Fruit fly (Drosophila melanogaster): ENCODE data around the gene CG6168.

CG6168 gene

DNA sequence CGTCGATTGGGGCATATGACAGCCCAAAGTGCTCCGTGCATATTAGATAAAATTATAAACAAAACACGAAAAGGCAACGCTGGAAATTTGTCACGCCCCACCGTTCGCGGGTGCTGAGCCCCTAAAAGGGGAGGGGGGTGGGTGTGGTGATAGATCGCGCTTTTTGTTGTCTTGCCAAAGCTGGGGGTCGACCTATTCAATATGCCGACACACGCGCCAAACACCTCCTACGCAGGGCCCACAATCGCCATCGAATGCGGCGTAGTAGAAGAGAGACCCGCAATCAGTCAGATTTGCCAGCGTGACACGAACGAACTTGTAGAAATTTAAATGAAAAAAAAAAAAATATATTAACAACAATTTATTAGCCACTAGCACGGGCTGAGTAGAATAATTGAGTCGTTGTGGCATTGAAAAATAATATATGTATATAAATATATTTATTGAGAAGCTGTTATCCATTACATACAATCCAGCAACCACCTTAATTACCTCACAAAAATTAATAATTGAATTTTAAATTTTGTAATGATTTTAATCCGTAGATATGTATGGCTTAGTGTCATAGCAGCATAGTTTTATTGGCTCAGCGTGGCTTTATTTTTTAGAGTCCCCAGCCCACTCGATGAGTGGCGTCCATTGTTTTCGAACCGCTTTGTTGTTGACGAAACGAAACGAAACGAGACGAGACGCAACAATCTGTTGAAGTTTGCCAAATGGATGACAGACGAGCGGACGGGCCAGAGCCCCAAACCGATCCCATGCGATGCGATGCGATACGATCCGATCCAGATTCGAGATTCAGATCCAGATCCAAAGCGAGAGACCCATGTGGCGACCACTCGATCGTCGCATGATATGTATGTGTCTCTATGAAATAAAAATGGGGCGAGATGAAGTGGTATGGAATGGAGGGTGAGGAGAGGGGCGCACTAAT, 27.7 kb upstream of the CG6168 start (continued):
- TF ChIP-seq OdsH (GFP tag; optimal IDR thresholded peaks at IDR 0.05): peak; percentile 81
- peak; percentile 69 for TF ChIP-seq esn (GFP tag; optimal IDR thresholded peaks at IDR 0.05)
- TF ChIP-seq CG8632 (GFP tag; optimal IDR thresholded peaks at IDR 0.05): peak; percentile 93
- TF ChIP-seq fd85E (GFP tag; optimal IDR thresholded peaks at IDR 0.05): no peak
- TF ChIP-seq CG3032 (tag; optimal IDR thresholded peaks at IDR 0.05): peak; percentile 89
- peak; percentile 82 for TF ChIP-seq Gug (GFP tag; IDR thresholded peaks at IDR 0.05)
- TF ChIP-seq CG4318 (GFP tag; optimal IDR thresholded peaks at IDR 0.05): peak; percentile 90
- peak; percentile 76 for TF ChIP-seq CG10631 (GFP tag; optimal IDR thresholded peaks at IDR 0.05)
- peak; percentile 75 for TF ChIP-seq CG3919 (GFP tag; optimal IDR thresholded peaks at IDR 0.05)
- TF ChIP-seq CG7368 (GFP tag; optimal IDR thresholded peaks at IDR 0.05): no peak
- peak; percentile 94 for TF ChIP-seq Eip78C (GFP tag)
- TF ChIP-seq net (GFP tag; optimal IDR thresholded peaks at IDR 0.05): peak; percentile 81
- TF ChIP-seq CG11902 (GFP tag; optimal IDR thresholded peaks at IDR 0.05): peak; percentile 39
- no peak for TF ChIP-seq Eip93F (GFP tag; optimal IDR thresholded peaks at IDR 0.05)
- TF ChIP-seq achi (GFP tag; optimal IDR thresholded peaks at IDR 0.05): peak; percentile 88
- TF ChIP-seq CG11294 (GFP tag; IDR thresholded peaks at IDR 0.05): peak; percentile 86
- peak; percentile 97 for TF ChIP-seq CG15336 (GFP tag; IDR thresholded peaks at IDR 0.05)
- peak; percentile 35 for TF ChIP-seq topi (GFP tag; optimal IDR thresholded peaks at IDR 0.05)
- peak; percentile 90 for TF ChIP-seq CG6163 (GFP tag; IDR thresholded peaks at IDR 0.05)
- peak; percentile 16 for TF ChIP-seq cyc (GFP tag; optimal IDR thresholded peaks at IDR 0.05)
- peak; percentile 92 for TF ChIP-seq eg (GFP tag; IDR thresholded peaks at IDR 0.05)

DNA sequence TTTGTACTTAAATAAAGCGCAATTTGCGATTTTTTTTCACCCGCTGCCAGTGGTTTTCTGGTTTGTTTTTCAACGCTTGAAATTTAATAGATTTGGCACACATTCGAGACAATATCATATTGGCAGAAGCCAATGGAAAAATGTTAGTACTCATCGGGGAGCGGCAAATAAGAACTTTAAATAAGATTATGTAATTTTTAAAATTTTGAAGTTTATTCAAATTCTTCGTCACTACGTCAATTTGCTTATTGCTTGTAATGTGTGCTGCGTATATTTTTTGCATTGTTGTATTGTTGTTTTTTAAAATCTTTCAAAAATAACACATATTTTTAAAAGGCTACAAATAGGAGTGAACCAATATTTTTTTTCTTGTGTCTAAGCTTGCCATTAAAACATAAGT, 25.5 kb upstream of the CG6168 start:
- TF ChIP-seq CG11294 (GFP tag; IDR thresholded peaks at IDR 0.05) (peak; percentile 48; the same call in 1 of the 2 replicates), Eip78C (GFP tag) (peak; percentile 59), cyc (GFP tag; optimal IDR thresholded peaks at IDR 0.05) (no peak), pdm3 (GFP tag; optimal IDR thresholded peaks at IDR 0.05) (peak; percentile 13), CG6163 (GFP tag; IDR thresholded peaks at IDR 0.05) (0 out of 3 replicates have a peak, but pooled peaks have one; percentile 16), CG15336 (GFP tag; IDR thresholded peaks at IDR 0.05) (peak; percentile 67), CG4318 (GFP tag; optimal IDR thresholded peaks at IDR 0.05) (peak; percentile 5), esn (GFP tag; optimal IDR thresholded peaks at IDR 0.05) (no peak), Gug (GFP tag; IDR thresholded peaks at IDR 0.05) (no peak; the same call in 1 of the 2 replicates), dac (GFP tag; optimal IDR thresholded peaks at IDR 0.05) (no peak), CG8119 (GFP tag; IDR thresholded peaks at IDR 0.05) (peak; percentile 51), fkh (GFP tag; optimal IDR thresholded peaks at IDR 0.05) (no peak), Hr38 (GFP tag; optimal IDR thresholded peaks at IDR 0.05) (no peak), Hr39 (GFP tag; optimal IDR thresholded peaks at IDR 0.05) (no peak), eg (GFP tag; IDR thresholded peaks at IDR 0.05) (peak; percentile 39; the same call in 1 of the 3 replicates), CG6792 (GFP tag; optimal IDR thresholded peaks at IDR 0.05) (no peak), CG7368 (GFP tag; optimal IDR thresholded peaks at IDR 0.05) (no peak), OdsH (GFP tag; optimal IDR thresholded peaks at IDR 0.05) (no peak), fd59A (GFP tag; optimal IDR thresholded peaks at IDR 0.05) (no peak), Sox15 (GFP tag; optimal IDR thresholded peaks at IDR 0.05) (no peak), CG6276 (GFP tag; optimal IDR thresholded peaks at IDR 0.05) (peak; percentile 20), CG34406 (GFP tag; optimal IDR thresholded peaks at IDR 0.05) (no peak), CG32006 (GFP tag; optimal IDR thresholded peaks at IDR 0.05) (peak; percentile 58), Lpt (GFP tag; optimal IDR thresholded peaks at IDR 0.05) (no peak), Blimp-1 (GFP tag; optimal IDR thresholded peaks at IDR 0.05) (no peak), Sox102F (GFP tag; optimal IDR thresholded peaks at IDR 0.05) (no peak), salr (GFP tag; optimal IDR thresholded peaks at IDR 0.05) (peak in 1 of 2 experiments; percentile 16), CG11902 (GFP tag; optimal IDR thresholded peaks at IDR 0.05) (no peak), Sox14 (GFP tag; optimal IDR thresholded peaks at IDR 0.05) (no peak), Ets21C (GFP tag; optimal IDR thresholded peaks at IDR 0.05) (no peak), Met (GFP tag; optimal IDR thresholded peaks at IDR 0.05) (no peak), svp (GFP tag) (no peak)
